Fruit fly (Drosophila melanogaster) whole organism, pupa: ENCODE data around the gene Cerk.

Source experiments
- CG10348 ChIP-seq: fragments of 200-800 bp; sonication (Bioruptor generic); IDR thresholded peaks from 2 replicates; pipeline ENCODE4 v1.3.6; 2022; ENCODE audit warnings: missing biosample characterization, missing genetic modification characterization
- CG12605 ChIP-seq: fragments of 200-800 bp; sonication (Bioruptor generic); IDR thresholded peaks from 2 replicates; pipeline ENCODE4 v1.3.6; 2022; ENCODE audit warnings: missing biosample characterization, missing genetic modification characterization
- CG13204 ChIP-seq: fragments of 200-800 bp; sonication (Bioruptor generic); optimal IDR thresholded peaks from 2 replicates; lab custom pipeline; 2018; ENCODE audit warnings: missing biosample characterization, mild to moderate bottlenecking, missing genetic modification characterization, moderate library complexity
- CG14655 ChIP-seq: fragments of 200-800 bp; sonication (Bioruptor generic); optimal IDR thresholded peaks from 3 replicates; lab custom pipeline; 2017; ENCODE audit warnings: mild to moderate bottlenecking, missing biosample characterization, missing genetic modification reagents, missing genetic modification characterization
- CG15710 ChIP-seq: fragments of 200-800 bp; sonication (Bioruptor generic); optimal IDR thresholded peaks from 2 replicates; lab custom pipeline; 2018; ENCODE audit warnings: missing biosample characterization, mild to moderate bottlenecking, missing genetic modification characterization, moderate library complexity
- CG17806 ChIP-seq: fragments of 200-800 bp; sonication (Bioruptor generic); optimal IDR thresholded peaks from 2 replicates; lab custom pipeline; 2018; ENCODE audit warnings: missing biosample characterization, mild to moderate bottlenecking, missing genetic modification characterization, moderate library complexity
- CG9948 ChIP-seq: fragments of 200-800 bp; sonication (Bioruptor generic); optimal IDR thresholded peaks from 2 replicates; lab custom pipeline; 2018; ENCODE audit warnings: missing biosample characterization, mild to moderate bottlenecking, missing genetic modification characterization, moderate library complexity
- D1 ChIP-seq: fragments of 200-800 bp; sonication (Bioruptor generic); optimal IDR thresholded peaks from 2 replicates; lab custom pipeline; 2018; ENCODE audit warnings: missing biosample characterization, mild to moderate bottlenecking, missing genetic modification characterization, moderate library complexity
- Ets98B ChIP-seq: fragments of 200-800 bp; sonication (Bioruptor generic); IDR thresholded peaks from 2 replicates; pipeline ENCODE4 v1.3.6; 2022; ENCODE audit warnings: missing biosample characterization, missing genetic modification characterization
- Pif1A ChIP-seq: fragments of 200-800 bp; sonication (Bioruptor generic); optimal IDR thresholded peaks from 3 replicates; lab custom pipeline; 2016; ENCODE audit warnings: missing biosample characterization, missing genetic modification characterization
- Snoo ChIP-seq: fragments of 200-800 bp; sonication (Bioruptor generic); optimal IDR thresholded peaks from 3 replicates; lab custom pipeline; 2017; ENCODE audit warnings: missing biosample characterization, mild to moderate bottlenecking, missing genetic modification characterization, inconsistent platforms
- fd96Ca ChIP-seq: fragments of 200-800 bp; sonication (Bioruptor generic); IDR thresholded peaks from 3 replicates; pipeline ENCODE4 v1.3.6; 2022; ENCODE audit warnings: missing biosample characterization, missing genetic modification characterization
- gl ChIP-seq: fragments of 200-800 bp; sonication (Bioruptor generic); optimal IDR thresholded peaks from 2 replicates; lab custom pipeline; 2018; ENCODE audit warnings: missing biosample characterization, mild to moderate bottlenecking, missing genetic modification characterization

Cerk gene

DNA sequence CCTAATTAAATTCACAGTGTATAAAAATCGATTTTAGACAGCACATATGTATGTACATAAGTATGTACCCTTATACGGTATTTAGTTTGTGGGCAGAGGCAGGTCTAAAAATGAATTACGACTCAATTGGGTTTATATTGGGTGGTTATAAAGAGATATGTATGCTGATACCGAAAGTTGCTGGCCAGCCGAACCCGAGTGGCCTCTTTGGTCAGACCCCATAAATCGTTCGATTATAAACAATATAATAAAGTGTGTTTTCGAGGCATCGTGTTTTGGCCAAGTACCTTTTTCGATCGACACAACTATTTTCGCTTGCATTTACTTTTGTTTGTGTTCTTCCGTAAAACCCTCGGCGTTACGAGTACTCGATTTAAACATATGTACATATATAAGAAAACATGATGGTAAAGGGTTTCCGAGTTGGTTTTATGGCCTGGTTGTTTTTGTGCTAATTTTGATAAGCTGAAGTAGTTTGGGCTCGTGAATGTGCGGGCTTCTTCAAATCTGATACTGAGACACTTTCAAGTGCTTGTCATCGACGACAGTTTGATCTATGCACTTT lies 58.8 kb downstream of the Cerk start:
- TF ChIP-seq CG12605 (GFP tag; lab: Robert Waterston, UW) (no peak), Ets98B (GFP tag; lab: Robert Waterston, UW) (no peak), CG15710 (tag; lab: Kevin White, UChicago) (no peak), CG9948 (tag; lab: Kevin White, UChicago) (no peak), D1 (tag; lab: Kevin White, UChicago) (no peak), Pif1A (GFP tag; lab: Kevin White, UChicago) (no peak), CG14655 (GFP tag; lab: Kevin White, UChicago) (no peak), fd96Ca (GFP tag; lab: Robert Waterston, UW) (no peak), CG10348 (GFP tag; lab: Robert Waterston, UW) (no peak), CG13204 (GFP tag; lab: Kevin White, UChicago) (no peak), CG17806 (tag; lab: Kevin White, UChicago) (no peak), gl (tag; lab: Kevin White, UChicago) (no peak), Snoo (tag; lab: Kevin White, UChicago) (no peak)
